Worm (Caenorhabditis elegans) whole organism, L2 larva: ENCODE measurements around the gene K12G11.6.

Source experiments
- C34F6.9 ChIP-seq: fragments of 150-350 bp; optimal IDR thresholded peaks from 2 replicates; lab custom pipeline; 2014; ENCODE audit warnings: missing biosample characterization, missing genetic modification characterization
- R02D3.7 ChIP-seq: fragments of 150-350 bp; optimal IDR thresholded peaks from 2 replicates; lab custom pipeline; 2014; ENCODE audit warnings: missing biosample characterization, missing genetic modification characterization
- Y55F3AM.14 ChIP-seq: fragments of 200-800 bp; sonication (Bioruptor generic); optimal IDR thresholded peaks from 2 replicates; lab custom pipeline; 2018; ENCODE audit warnings: mild to moderate bottlenecking, missing genetic modification characterization, missing compliant biosample characterization
- alr-1 ChIP-seq: fragments of 150-350 bp; optimal IDR thresholded peaks from 2 replicates; lab custom pipeline; 2014; ENCODE audit warnings: missing biosample characterization, missing genetic modification characterization
- aly-2 ChIP-seq: fragments of 150-350 bp; optimal IDR thresholded peaks from 2 replicates; lab custom pipeline; 2014; ENCODE audit warnings: missing biosample characterization, missing genetic modification characterization
- blmp-1 ChIP-seq: sonication (generic microtip); optimal IDR thresholded peaks from 2 replicates; lab custom pipeline; 2017; ENCODE audit warnings: missing genetic modification characterization, mild to moderate bottlenecking, missing compliant biosample characterization, antibody characterized with exemption, moderate library complexity; ENCODE audit not compliant: insufficient read depth
- ceh-16 ChIP-seq: fragments of 150-350 bp; optimal IDR thresholded peaks from 2 replicates; lab custom pipeline; 2014; ENCODE audit warnings: missing biosample characterization, missing genetic modification characterization
- ceh-82 ChIP-seq: fragments of 150-350 bp; optimal IDR thresholded peaks from 2 replicates; lab custom pipeline; 2014; ENCODE audit warnings: missing biosample characterization, missing genetic modification characterization
- crh-2 ChIP-seq: sonication (generic microtip); optimal IDR thresholded peaks from 2 replicates; lab custom pipeline; 2017; ENCODE audit warnings: missing biosample characterization, missing genetic modification characterization
- dmd-4 ChIP-seq: sonication (generic microtip); optimal IDR thresholded peaks from 2 replicates; lab custom pipeline; 2017; ENCODE audit warnings: missing biosample characterization, missing genetic modification characterization
- elt-1 ChIP-seq: fragments of 150-350 bp; optimal IDR thresholded peaks from 2 replicates; lab custom pipeline; 2014; ENCODE audit warnings: missing biosample characterization, missing genetic modification characterization
- fos-1 ChIP-seq: fragments of 150-350 bp; optimal IDR thresholded peaks from 2 replicates; lab custom pipeline; 2014; ENCODE audit warnings: missing biosample characterization, missing genetic modification characterization
- gmeb-1 ChIP-seq: fragments of 150-350 bp; optimal IDR thresholded peaks from 2 replicates; lab custom pipeline; 2014; ENCODE audit warnings: missing biosample characterization, missing genetic modification characterization
- lin-39 ChIP-seq: fragments of 150-350 bp; optimal IDR thresholded peaks from 2 replicates; lab custom pipeline; 2014; ENCODE audit warnings: missing biosample characterization, missing genetic modification reagents, missing genetic modification characterization
- lsy-2 ChIP-seq, 2 experiments: fragments of 150-350 bp in 1 of 2; sonication (generic microtip) in 1 of 2; optimal IDR thresholded peaks; 2 replicates each; lab custom pipeline; 2014 to 2017; ENCODE audit warnings: missing biosample characterization in 2 of 2, missing genetic modification characterization in 2 of 2
- mab-5 ChIP-seq: fragments of 150-350 bp; optimal IDR thresholded peaks from 2 replicates; lab custom pipeline; 2014; ENCODE audit warnings: missing biosample characterization, missing genetic modification characterization
- mbf-1 ChIP-seq: sonication (generic microtip); optimal IDR thresholded peaks from 2 replicates; lab custom pipeline; 2017; ENCODE audit warnings: missing biosample characterization, missing genetic modification characterization
- mdl-1 ChIP-seq, 2 experiments: fragments of 150-350 bp in 1 of 2; sonication (generic microtip) in 1 of 2; optimal IDR thresholded peaks; 2 replicates each; lab custom pipeline; 2017; ENCODE audit warnings: missing biosample characterization in 2 of 2, missing genetic modification characterization in 2 of 2
- nhr-11 ChIP-seq: fragments of 150-350 bp; optimal IDR thresholded peaks from 2 replicates; lab custom pipeline; 2014; ENCODE audit warnings: missing biosample characterization, missing genetic modification characterization
- nhr-129 ChIP-seq: fragments of 150-350 bp; optimal IDR thresholded peaks from 2 replicates; lab custom pipeline; 2014; ENCODE audit warnings: missing biosample characterization, missing genetic modification characterization
- nhr-21 ChIP-seq: fragments of 150-350 bp; optimal IDR thresholded peaks from 2 replicates; lab custom pipeline; 2014; ENCODE audit warnings: missing biosample characterization, missing genetic modification characterization
- nhr-23 ChIP-seq: fragments of 150-350 bp; optimal IDR thresholded peaks from 2 replicates; lab custom pipeline; 2014; ENCODE audit warnings: missing biosample characterization, missing genetic modification reagents, missing genetic modification characterization
- nhr-25 ChIP-seq: fragments of 150-350 bp; sonication (generic microtip); optimal IDR thresholded peaks from 3 replicates; lab custom pipeline; 2014; ENCODE audit warnings: missing biosample characterization, missing genetic modification characterization
- nhr-6 ChIP-seq: fragments of 150-350 bp; optimal IDR thresholded peaks from 2 replicates; lab custom pipeline; 2014; ENCODE audit warnings: missing biosample characterization, missing genetic modification characterization
- sem-4 ChIP-seq: fragments of 150-350 bp; optimal IDR thresholded peaks from 2 replicates; lab custom pipeline; 2014; ENCODE audit warnings: missing biosample characterization, missing genetic modification reagents, missing genetic modification characterization
- skn-1 ChIP-seq: sonication (generic microtip); optimal IDR thresholded peaks from 2 replicates; lab custom pipeline; 2017; ENCODE audit warnings: missing biosample characterization, missing genetic modification characterization
- sma-9 ChIP-seq, 2 experiments: fragments of 150-350 bp in 1 of 2; sonication (generic microtip) in 1 of 2; optimal IDR thresholded peaks; 2 replicates each; lab custom pipeline; 2014 to 2016; ENCODE audit warnings: missing genetic modification characterization in 2 of 2, mild to moderate bottlenecking in 1 of 2, missing biosample characterization in 1 of 2, missing compliant biosample characterization in 1 of 2, missing genetic modification reagents in 1 of 2, moderate library complexity in 1 of 2
- snpc-4 ChIP-seq: fragments of 150-350 bp; optimal IDR thresholded peaks from 2 replicates; lab custom pipeline; 2014; ENCODE audit warnings: missing biosample characterization, missing genetic modification characterization
- unc-39 ChIP-seq: fragments of 150-350 bp; optimal IDR thresholded peaks from 2 replicates; lab custom pipeline; 2014; ENCODE audit warnings: missing biosample characterization, missing genetic modification characterization
- unc-55 ChIP-seq: fragments of 150-350 bp; sonication (generic microtip); optimal IDR thresholded peaks from 3 replicates; lab custom pipeline; 2014; ENCODE audit warnings: missing biosample characterization, missing genetic modification reagents, missing genetic modification characterization
- ztf-11 ChIP-seq: sonication (generic microtip); optimal IDR thresholded peaks from 2 replicates; lab custom pipeline; 2017; ENCODE audit warnings: missing biosample characterization, missing genetic modification characterization

The K12G11.6 gene

DNA sequence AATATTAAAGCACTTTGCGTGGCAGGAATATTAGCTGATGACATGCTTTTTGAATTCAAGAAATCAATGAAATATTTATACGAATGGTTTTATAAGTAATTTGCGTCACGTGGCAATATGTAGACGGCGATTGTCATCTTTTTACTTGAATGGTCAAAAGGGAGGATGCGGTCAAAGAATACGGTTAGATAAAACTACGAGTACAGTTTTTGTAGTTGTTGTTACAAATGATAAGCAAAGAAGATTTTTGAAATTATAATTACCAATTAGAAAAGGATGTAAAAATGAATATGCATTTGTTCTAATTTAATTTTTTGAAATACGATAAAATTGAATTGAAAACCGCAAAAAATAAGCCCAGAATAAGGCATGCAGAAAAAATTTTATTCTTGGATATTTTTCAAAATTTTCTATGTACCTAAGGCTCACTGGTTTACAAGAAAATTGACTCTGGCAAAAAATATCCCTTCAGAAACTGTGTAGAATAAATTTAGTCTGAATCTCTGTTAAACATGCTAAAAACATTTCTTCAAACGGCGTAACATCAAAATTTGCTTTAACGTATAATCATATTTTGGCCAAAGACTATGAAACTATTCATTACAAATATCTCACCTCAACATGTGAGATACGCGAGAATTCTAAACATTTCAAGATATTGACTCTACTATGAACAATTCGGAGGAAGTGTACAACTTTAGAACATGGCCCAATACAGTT lies 2.8 kb upstream of the K12G11.6 start, which contains the start of the genes sodh-2 and srx-76:
Gene sodh-2, minus strand, starts transcription at position 101 of the 720 bp plus-strand sequence.
Gene srx-76, plus strand, starts transcription at position 670 of the 720 bp plus-strand sequence.
- TF ChIP-seq nhr-23 (tag; lab: Kevin White, UChicago) = no peak
- no peak for TF ChIP-seq elt-1 (tag; lab: Kevin White, UChicago)
- TF ChIP-seq nhr-11 (tag; lab: Kevin White, UChicago) = no peak
- no peak for TF ChIP-seq unc-39 (tag; lab: Kevin White, UChicago)

DNA sequence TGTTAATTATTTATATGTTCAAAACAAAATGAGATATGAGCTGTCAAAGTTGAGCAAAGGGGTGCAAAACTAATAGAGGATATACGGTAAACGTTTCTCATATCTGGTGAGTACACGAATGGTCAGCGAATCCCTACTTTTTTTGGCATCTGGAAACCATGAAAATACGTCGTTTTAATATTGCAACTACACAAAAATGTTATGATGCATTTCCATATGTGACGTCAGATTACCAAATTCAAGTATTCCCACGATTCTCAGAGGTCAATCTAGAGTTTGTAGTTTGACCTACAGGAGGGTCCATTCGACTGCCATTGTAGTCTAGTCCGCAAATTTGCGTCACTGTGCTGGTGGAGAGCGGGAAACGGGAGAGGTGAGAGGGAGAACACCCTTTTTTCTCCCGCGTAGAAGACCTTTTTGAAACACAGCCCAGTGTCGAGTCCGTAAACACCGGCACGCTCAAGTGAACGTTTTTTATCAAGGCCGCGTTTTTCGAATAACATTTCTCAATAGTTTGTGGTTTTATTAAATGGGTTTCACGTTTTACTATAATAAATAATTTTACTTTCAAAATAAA lies 2.3 kb downstream of the K12G11.6 start:
- TF ChIP-seq gmeb-1 (tag; lab: Kevin White, UChicago) = peak; percentile 54
- no peak for TF ChIP-seq nhr-23 (tag; lab: Kevin White, UChicago)
- TF ChIP-seq crh-2 (tag; lab: Kevin White, UChicago) = peak; percentile 39
- peak; percentile 53 for TF ChIP-seq nhr-129 (tag; lab: Kevin White, UChicago)
- peak; percentile 44 for TF ChIP-seq fos-1 (tag; lab: Kevin White, UChicago)
- peak; percentile 55 for TF ChIP-seq nhr-25 (tag; lab: Kevin White, UChicago)
- TF ChIP-seq C34F6.9 (tag; lab: Kevin White, UChicago) = peak; percentile 5
- TF ChIP-seq sma-9 (GFP tag; optimal IDR thresholded peaks at IDR 0.05; lab: Kevin White, UChicago) = peak; percentile 12
- no peak for TF ChIP-seq sma-9 (tag; optimal IDR thresholded peaks at IDR 0.05; lab: Kevin White, UChicago)
- peak in 1 of 2 experiments; percentile 25 for TF ChIP-seq lsy-2 (tag; optimal IDR thresholded peaks at IDR 0.05; lab: Kevin White, UChicago)
- no peak for TF ChIP-seq ceh-82 (tag; lab: Kevin White, UChicago)

- TF ChIP-seq C34F6.9 (tag; lab: Kevin White, UChicago) = no peak
- no peak for TF ChIP-seq unc-39 (tag; lab: Kevin White, UChicago)
- TF ChIP-seq snpc-4 (tag; lab: Kevin White, UChicago) = no peak
- TF ChIP-seq alr-1 (tag; lab: Kevin White, UChicago) = no peak
- TF ChIP-seq mbf-1 (tag; lab: Kevin White, UChicago) = no peak
- TF ChIP-seq R02D3.7 (tag; lab: Kevin White, UChicago) = no peak
- TF ChIP-seq fos-1 (tag; lab: Kevin White, UChicago) = no peak
- TF ChIP-seq nhr-129 (tag; lab: Kevin White, UChicago) = no peak
- no peak for TF ChIP-seq sma-9 (GFP tag; optimal IDR thresholded peaks at IDR 0.05; lab: Kevin White, UChicago)
- TF ChIP-seq sma-9 (tag; optimal IDR thresholded peaks at IDR 0.05; lab: Kevin White, UChicago) = no peak
- TF ChIP-seq sem-4 (tag; lab: Kevin White, UChicago) = no peak
- TF ChIP-seq aly-2 = no peak
- TF ChIP-seq mdl-1 (tag; optimal IDR thresholded peaks at IDR 0.05; lab: Kevin White, UChicago) = no peak
- no peak for TF ChIP-seq ceh-16 (tag; lab: Kevin White, UChicago)
- no peak for TF ChIP-seq Y55F3AM.14
- TF ChIP-seq lin-39 (tag; lab: Kevin White, UChicago) = no peak
- no peak for TF ChIP-seq nhr-23 (tag; lab: Kevin White, UChicago)
- no peak for TF ChIP-seq ceh-82 (tag; lab: Kevin White, UChicago)
Observed at ce11 chrV:11897604-11898003, 3.5 kb downstream of the K12G11.6 start.

DNA sequence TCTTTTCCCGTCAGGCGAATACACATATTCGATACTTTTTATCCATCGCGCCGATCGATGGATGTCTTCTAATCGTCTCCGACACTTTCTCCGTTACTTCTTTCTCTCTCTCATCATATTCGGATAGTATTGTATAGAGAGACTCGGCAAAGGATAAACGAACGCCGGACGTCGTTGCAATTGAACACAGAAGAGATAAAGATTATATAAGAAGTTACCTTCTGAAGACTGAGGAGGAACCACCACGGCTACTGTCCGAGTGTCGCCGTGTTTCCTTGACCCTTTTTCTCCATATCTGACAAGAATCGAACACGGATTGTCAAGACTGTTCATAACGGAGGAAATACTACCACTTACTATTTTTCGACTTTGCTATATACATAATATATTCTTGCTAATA lies 5.0 kb downstream of the K12G11.6 start, which contains the start of gene sma-1:
Gene sma-1, plus strand, starts transcription at position 301 of the 400 bp plus-strand sequence.
- TF ChIP-seq skn-1 (tag; lab: Kevin White, UChicago) (no peak), ztf-11 (tag; lab: Kevin White, UChicago) (no peak), nhr-11 (tag; lab: Kevin White, UChicago) (no peak)

DNA sequence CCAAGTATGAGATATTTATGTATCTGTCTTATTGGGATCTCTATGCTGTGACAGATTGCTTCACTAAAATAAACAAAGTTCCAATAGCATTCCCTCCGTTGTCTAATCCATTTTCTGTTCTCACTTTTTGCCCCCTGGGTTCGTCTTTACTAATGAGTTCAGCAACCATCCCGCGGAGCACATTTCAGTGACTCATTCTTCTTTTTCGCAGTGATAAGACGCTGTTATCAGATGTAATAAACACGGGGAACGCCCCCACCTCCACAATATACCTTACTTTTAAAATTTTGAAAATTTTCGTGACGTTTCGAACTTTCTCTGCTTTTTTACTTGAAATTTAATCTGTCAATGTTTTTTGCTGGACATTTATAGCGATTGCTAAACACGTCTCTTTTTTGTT lies 6.0 kb downstream of the K12G11.6 start:
- no peak for TF ChIP-seq nhr-23 (tag; lab: Kevin White, UChicago)
- TF ChIP-seq fos-1 (tag; lab: Kevin White, UChicago) = peak; percentile 78
- TF ChIP-seq blmp-1 (tag; lab: Kevin White, UChicago) = no peak
- peak; percentile 61 for TF ChIP-seq sma-9 (GFP tag; optimal IDR thresholded peaks at IDR 0.05; lab: Kevin White, UChicago)
- TF ChIP-seq sma-9 (tag; optimal IDR thresholded peaks at IDR 0.05; lab: Kevin White, UChicago) = no peak

ce11 chrV:11901260-11901659 lies 7.1 kb downstream of the K12G11.6 start:
- TF ChIP-seq unc-55 (GFP tag; lab: Kevin White, UChicago) (no peak), nhr-129 (tag; lab: Kevin White, UChicago) (no peak), dmd-4 (tag; lab: Kevin White, UChicago) (no peak), nhr-6 (tag; lab: Kevin White, UChicago) (no peak), nhr-25 (tag; lab: Kevin White, UChicago) (no peak), snpc-4 (tag; lab: Kevin White, UChicago) (no peak), ceh-16 (tag; lab: Kevin White, UChicago) (no peak), nhr-21 (tag; lab: Kevin White, UChicago) (no peak), fos-1 (tag; lab: Kevin White, UChicago) (no peak), mab-5 (no peak), R02D3.7 (tag; lab: Kevin White, UChicago) (no peak)
